Worm (Caenorhabditis elegans) whole organism, mixed stage, embryonic: Measurements from ENCODE around the gene cash-1.

ENCODE experiments used
- ceh-43 ChIP-seq: fragments of 200-800 bp; sonication (Bioruptor generic); optimal IDR thresholded peaks from 2 replicates; lab custom pipeline; 2018; ENCODE audit warnings: mild to moderate bottlenecking, missing genetic modification characterization, moderate library complexity, missing compliant biosample characterization
- ztf-11 ChIP-seq: fragments of 150-350 bp; optimal IDR thresholded peaks from 2 replicates; lab custom pipeline; 2014; ENCODE audit warnings: missing biosample characterization, missing genetic modification characterization

ce11 chrV:10406313-10406712 lies 44.3 kb downstream of the cash-1 start, which contains the start of gene F15H10.7:
- no peak for TF ChIP-seq ceh-43 (GFP tag; lab: Kevin White, UChicago)
- no peak for TF ChIP-seq ztf-11 (tag; lab: Kevin White, UChicago)
